Worm (Caenorhabditis elegans) whole organism, L4 larva: ENCODE data around the gene oac-24.

ENCODE experiments used
- D1046.2 ChIP-seq: fragments of 200-800 bp; sonication (Bioruptor generic); IDR thresholded peaks from 2 replicates; pipeline ENCODE4 v1.3.6; 2022; ENCODE audit warnings: missing genetic modification characterization, missing compliant biosample characterization
- F10B5.3 ChIP-seq: sonication (generic microtip); optimal IDR thresholded peaks from 2 replicates; lab custom pipeline; 2016; ENCODE audit warnings: mild to moderate bottlenecking, missing genetic modification characterization, missing compliant biosample characterization
- F37D6.2 ChIP-seq: sonication (generic microtip); optimal IDR thresholded peaks from 2 replicates; lab custom pipeline; 2016; ENCODE audit warnings: mild to moderate bottlenecking, missing genetic modification characterization, missing compliant biosample characterization
- Y105C5A.15 ChIP-seq: fragments of 200-800 bp; sonication (Bioruptor generic); IDR thresholded peaks from 2 replicates; pipeline ENCODE4 v1.3.6; 2022; ENCODE audit warnings: missing genetic modification characterization, missing compliant biosample characterization
- aha-1 ChIP-seq: fragments of 150-350 bp; peaks from one replicate; lab custom pipeline; 2014; ENCODE audit warnings: missing biosample characterization, missing genetic modification characterization
- arid-1 ChIP-seq: fragments of 200-800 bp; sonication (Bioruptor generic); conservative IDR thresholded peaks from 2 replicates; pipeline ENCODE4 v1.3.6; 2022; ENCODE audit warnings: missing genetic modification reagents, missing genetic modification characterization, missing compliant biosample characterization
- ceh-20 ChIP-seq: fragments of 200-800 bp; sonication (Bioruptor generic); IDR thresholded peaks from 2 replicates; pipeline ENCODE4 v1.3.6; 2022; ENCODE audit warnings: missing genetic modification reagents, missing genetic modification characterization, missing compliant biosample characterization
- ceh-32 ChIP-seq: sonication (generic microtip); optimal IDR thresholded peaks from 2 replicates; lab custom pipeline; 2016; ENCODE audit warnings: mild to moderate bottlenecking, missing genetic modification characterization, missing compliant biosample characterization; ENCODE audit not compliant: poor library complexity
- ces-1 ChIP-seq: fragments of 150-350 bp; sonication (generic microtip); optimal IDR thresholded peaks from 4 replicates; lab custom pipeline; 2014; ENCODE audit warnings: missing biosample characterization, missing genetic modification reagents, missing genetic modification characterization
- cey-2 ChIP-seq: sonication (generic microtip); optimal IDR thresholded peaks from 3 replicates; lab custom pipeline; 2017; ENCODE audit warnings: missing genetic modification characterization, mild to moderate bottlenecking, missing compliant biosample characterization, antibody characterized with exemption, borderline replicate concordance; ENCODE audit not compliant: insufficient read depth
- daf-16 ChIP-seq, 3 experiments: sonication (generic microtip); optimal IDR thresholded peaks; 2 replicates each; lab custom pipeline; 2016 to 2017; ENCODE audit warnings: missing genetic modification characterization in 3 of 3, missing genetic modification reagents in 3 of 3, mild to moderate bottlenecking in 2 of 3, missing compliant biosample characterization in 2 of 3, missing biosample characterization in 1 of 3, moderate library complexity in 1 of 3
- daf-19 ChIP-seq: fragments of 200-800 bp; sonication (Bioruptor generic); conservative IDR thresholded peaks from 2 replicates; pipeline ENCODE4 v1.3.6; 2022; ENCODE audit warnings: missing genetic modification characterization, missing compliant biosample characterization
- dpl-1 ChIP-seq: fragments of 150-350 bp; optimal IDR thresholded peaks from 2 replicates; lab custom pipeline; 2014; ENCODE audit warnings: missing biosample characterization, missing genetic modification reagents, missing genetic modification characterization
- duxl-1 ChIP-seq: sonication (generic microtip); optimal IDR thresholded peaks from 2 replicates; lab custom pipeline; 2016; ENCODE audit warnings: mild to moderate bottlenecking, missing genetic modification characterization, moderate library complexity, missing compliant biosample characterization; ENCODE audit not compliant: poor library complexity
- dve-1 ChIP-seq: sonication (generic microtip); optimal IDR thresholded peaks from 2 replicates; lab custom pipeline; 2017; ENCODE audit warnings: antibody characterized with exemption, mild to moderate bottlenecking, missing genetic modification characterization, missing compliant biosample characterization; ENCODE audit not compliant: insufficient read depth
- egl-27 ChIP-seq: sonication (generic microtip); optimal IDR thresholded peaks from 3 replicates; lab custom pipeline; 2017; ENCODE audit warnings: missing biosample characterization, missing genetic modification reagents, missing genetic modification characterization
- fkh-10 ChIP-seq: fragments of 150-350 bp; optimal IDR thresholded peaks from 2 replicates; lab custom pipeline; 2014; ENCODE audit warnings: missing biosample characterization, missing genetic modification reagents, missing genetic modification characterization
- gei-8 ChIP-seq: fragments of 200-800 bp; sonication (Bioruptor generic); optimal IDR thresholded peaks from 2 replicates; lab custom pipeline; 2018; ENCODE audit warnings: mild to moderate bottlenecking, missing genetic modification characterization, missing compliant biosample characterization
- hlh-11 ChIP-seq: fragments of 200-800 bp; sonication (Bioruptor generic); optimal IDR thresholded peaks from 2 replicates; lab custom pipeline; 2018; ENCODE audit warnings: mild to moderate bottlenecking, missing genetic modification characterization, missing compliant biosample characterization
- hmg-1.1 ChIP-seq: fragments of 200-800 bp; sonication (Bioruptor generic); IDR thresholded peaks from 2 replicates; pipeline ENCODE4 v1.3.6; 2022; ENCODE audit warnings: missing genetic modification reagents, missing genetic modification characterization, missing compliant biosample characterization
- lin-38 ChIP-seq: fragments of 200-800 bp; sonication (Bioruptor generic); IDR thresholded peaks from 2 replicates; pipeline ENCODE4 v1.3.6; 2022; ENCODE audit warnings: missing genetic modification reagents, missing genetic modification characterization, missing compliant biosample characterization
- lir-3 ChIP-seq: sonication (generic microtip); optimal IDR thresholded peaks from 2 replicates; lab custom pipeline; 2016; ENCODE audit warnings: mild to moderate bottlenecking, missing genetic modification characterization, missing compliant biosample characterization
- mdl-1 ChIP-seq, 2 experiments: fragments of 150-350 bp in 1 of 2; sonication (generic microtip) in 1 of 2; optimal IDR thresholded peaks; 2 replicates each; lab custom pipeline; 2014 to 2017; ENCODE audit warnings: missing biosample characterization in 2 of 2, missing genetic modification characterization in 2 of 2
- mep-1 ChIP-seq: fragments of 150-350 bp; sonication (generic microtip); optimal IDR thresholded peaks from 3 replicates; lab custom pipeline; 2014; ENCODE audit warnings: missing biosample characterization, missing genetic modification characterization
- mes-2 ChIP-seq: sonication (generic microtip); optimal IDR thresholded peaks from 2 replicates; lab custom pipeline; 2016; ENCODE audit warnings: missing genotype, mild to moderate bottlenecking, missing genetic modification characterization, missing compliant biosample characterization; ENCODE audit not compliant: poor library complexity, severe bottlenecking
- nhr-237 ChIP-seq: sonication (generic microtip); optimal IDR thresholded peaks from 2 replicates; lab custom pipeline; 2017; ENCODE audit warnings: missing biosample characterization, missing genetic modification characterization
- nhr-28 ChIP-seq: fragments of 150-350 bp; optimal IDR thresholded peaks from 2 replicates; lab custom pipeline; 2014; ENCODE audit warnings: missing biosample characterization, missing genetic modification characterization
- nhr-48 ChIP-seq: sonication (generic microtip); optimal IDR thresholded peaks from 2 replicates; lab custom pipeline; 2016; ENCODE audit warnings: mild to moderate bottlenecking, missing genetic modification characterization, missing compliant biosample characterization
- pha-4 ChIP-seq, 2 experiments: fragments of 150-350 bp in 1 of 2; fragments of 200-800 bp in 1 of 2; sonication (Bioruptor generic) in 1 of 2; IDR thresholded peaks in 1 of 2; optimal IDR thresholded peaks in 1 of 2; 2 replicates each; pipeline versions ENCODE4 v1.3.6 to Lab custom; 2014 to 2022; ENCODE audit warnings: missing genetic modification characterization in 2 of 2, missing genetic modification reagents in 2 of 2, missing biosample characterization in 1 of 2, missing compliant biosample characterization in 1 of 2
- pqm-1 ChIP-seq: sonication (generic microtip); optimal IDR thresholded peaks from 2 replicates; lab custom pipeline; 2017; ENCODE audit warnings: missing biosample characterization, missing genetic modification characterization
- sdz-12 ChIP-seq: fragments of 200-800 bp; sonication (Bioruptor generic); optimal IDR thresholded peaks from 2 replicates; lab custom pipeline; 2018; ENCODE audit warnings: mild to moderate bottlenecking, missing genetic modification characterization, missing compliant biosample characterization
- set-16 ChIP-seq: fragments of 200-800 bp; sonication (Bioruptor generic); IDR thresholded peaks from 2 replicates; pipeline ENCODE4 v1.3.6; 2022; ENCODE audit warnings: missing genetic modification reagents, missing genetic modification characterization, missing compliant biosample characterization
- spr-3 ChIP-seq: fragments of 200-800 bp; sonication (Bioruptor generic); optimal IDR thresholded peaks from 2 replicates; lab custom pipeline; 2018; ENCODE audit warnings: mild to moderate bottlenecking, missing genetic modification characterization, missing compliant biosample characterization
- unc-62 ChIP-seq, 3 experiments: fragments of 150-350 bp in 1 of 3; sonication (generic microtip); optimal IDR thresholded peaks in 2 of 3; peaks in 1 of 3; 1 replicate in 1 of 3; 2 replicates in 2 of 3; lab custom pipeline; 2014 to 2017; ENCODE audit warnings: missing biosample characterization in 3 of 3, missing genetic modification characterization in 3 of 3, missing genetic modification reagents in 3 of 3, missing genotype in 1 of 3
- zag-1 ChIP-seq: fragments of 150-350 bp; optimal IDR thresholded peaks from 2 replicates; lab custom pipeline; 2014; ENCODE audit warnings: missing biosample characterization, missing genetic modification characterization
- zfp-2 ChIP-seq: sonication (generic microtip); optimal IDR thresholded peaks from 2 replicates; lab custom pipeline; 2016; ENCODE audit warnings: mild to moderate bottlenecking, missing genetic modification characterization, missing compliant biosample characterization
- ztf-11 ChIP-seq: fragments of 150-350 bp; optimal IDR thresholded peaks from 2 replicates; lab custom pipeline; 2014; ENCODE audit warnings: missing biosample characterization, missing genetic modification characterization

The oac-24 gene

DNA sequence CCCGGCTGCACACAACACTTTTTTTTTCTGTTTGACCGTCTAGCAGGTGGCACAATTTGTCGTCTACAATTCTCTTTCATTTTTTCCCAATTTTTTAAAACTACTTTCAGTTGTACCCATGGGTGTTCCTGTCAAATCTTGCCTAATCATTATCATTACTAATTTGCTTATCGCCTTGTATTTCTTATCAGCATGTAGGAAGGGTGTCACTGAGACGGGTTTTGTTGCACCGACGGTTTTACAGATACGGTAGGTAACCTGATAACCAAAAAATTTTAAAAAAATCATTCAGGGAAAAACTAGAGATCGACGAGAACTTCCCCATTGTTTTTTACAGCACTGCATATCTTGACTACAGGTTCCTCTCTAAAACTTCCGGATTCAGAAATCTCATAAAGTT, 27.2 kb downstream of the oac-24 start, which contains the start of gene F39G3.2 (continued):
- TF ChIP-seq nhr-28 (tag; lab: Kevin White, UChicago) (peak; percentile 72), aha-1 (tag; lab: Kevin White, UChicago) (no peak), mep-1 (tag; lab: Kevin White, UChicago) (no peak), duxl-1 (no peak), spr-3 (GFP tag; lab: Kevin White, UChicago) (no peak), Y105C5A.15 (GFP tag; lab: Robert Waterston, UW) (no peak), pqm-1 (tag; lab: Kevin White, UChicago) (peak; percentile 89), F37D6.2 (tag; lab: Kevin White, UChicago) (no peak), nhr-48 (tag; lab: Kevin White, UChicago) (no peak)
- TF ChIP-seq, all 104 proteins: peak for 8

DNA sequence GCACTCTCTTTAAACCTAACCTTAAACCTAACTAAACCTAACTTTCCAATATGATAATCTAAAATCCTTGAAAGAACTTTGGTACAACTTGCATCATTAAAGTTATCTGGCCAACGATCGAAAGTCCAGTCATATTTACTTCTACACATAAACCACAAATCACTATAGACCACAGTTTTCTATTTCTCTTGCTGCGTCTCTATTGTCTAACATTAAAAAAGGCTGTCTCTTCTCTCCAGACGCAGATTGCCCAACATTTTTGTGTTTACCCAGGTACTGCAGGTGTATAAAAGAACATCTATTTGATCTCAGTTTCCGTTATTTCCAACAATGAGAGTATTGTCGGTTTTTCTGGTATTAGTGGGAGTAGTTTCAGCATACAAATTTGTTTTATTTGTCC, 31.6 kb downstream of the oac-24 start, which contains the start of gene ugt-61:
ugt-61 (plus strand) TSS at position 233 of the 400 bp plus-strand sequence.
- TF ChIP-seq unc-62 (GFP tag; optimal IDR thresholded peaks at IDR 0.05 in 1 of 2; lab: Kevin White, UChicago) (no peak), unc-62 (tag; optimal IDR thresholded peaks at IDR 0.05; lab: Kevin White, UChicago) (no peak), pha-4 (GFP tag; IDR thresholded peaks at IDR 0.05; lab: Robert Waterston, UW) (no peak), pha-4 (tag; optimal IDR thresholded peaks at IDR 0.05; lab: Kevin White, UChicago) (peak; percentile 44), sdz-12 (no peak), daf-16 (GFP tag; optimal IDR thresholded peaks at IDR 0.05; lab: Kevin White, UChicago) (no peak), daf-16 (tag; optimal IDR thresholded peaks at IDR 0.05; lab: Kevin White, UChicago) (peak; percentile 48), mes-2 (no peak), dve-1 (tag; lab: Kevin White, UChicago) (peak; percentile 29), dpl-1 (GFP tag; lab: Kevin White, UChicago) (no peak), D1046.2 (no peak), ztf-11 (tag; lab: Kevin White, UChicago) (no peak), mdl-1 (tag; optimal IDR thresholded peaks at IDR 0.05; lab: Kevin White, UChicago) (no peak), ceh-32 (tag; lab: Kevin White, UChicago) (no peak), hlh-11 (tag; lab: Kevin White, UChicago) (peak; percentile 17), pqm-1 (tag; lab: Kevin White, UChicago) (peak; percentile 49), set-16 (GFP tag; lab: Robert Waterston, UW) (no peak), arid-1 (GFP tag; lab: Robert Waterston, UW) (no peak), nhr-28 (tag; lab: Kevin White, UChicago) (peak; percentile 78), gei-8 (GFP tag; lab: Kevin White, UChicago) (no peak), zag-1 (no peak), ceh-20 (GFP tag; lab: Robert Waterston, UW) (no peak)

DNA sequence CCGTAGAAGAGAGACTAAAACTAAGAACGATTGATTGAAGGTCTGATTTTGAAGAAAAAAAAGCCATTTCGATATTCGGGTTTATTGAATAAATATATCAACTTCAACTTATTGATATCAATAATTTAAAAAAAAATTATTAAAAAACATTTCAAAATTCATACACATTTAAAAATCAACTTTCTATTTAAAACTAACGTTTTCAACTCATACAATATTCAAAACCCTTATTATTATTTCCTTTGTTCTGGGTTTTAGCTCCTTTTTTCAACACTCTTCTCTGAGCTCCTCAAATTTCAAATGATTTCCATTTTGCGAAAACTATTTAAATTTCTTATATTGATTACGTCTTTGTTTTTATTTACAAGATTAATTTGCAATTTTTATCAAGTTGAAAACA, 34.7 kb downstream of the oac-24 start, which contains the start of gene C18G1.7:
C18G1.7 (plus strand) TSS at position 301 of the 400 bp plus-strand sequence.
- TF ChIP-seq hmg-1.1 (GFP tag; lab: Robert Waterston, UW) (no peak), nhr-237 (tag; lab: Kevin White, UChicago) (no peak), daf-19 (GFP tag; lab: Robert Waterston, UW) (no peak), aha-1 (tag; lab: Kevin White, UChicago) (no peak), egl-27 (tag; lab: Kevin White, UChicago) (no peak), lir-3 (tag; lab: Kevin White, UChicago) (no peak), pha-4 (GFP tag; IDR thresholded peaks at IDR 0.05; lab: Robert Waterston, UW) (no peak), pha-4 (tag; optimal IDR thresholded peaks at IDR 0.05; lab: Kevin White, UChicago) (no peak), ceh-20 (GFP tag; lab: Robert Waterston, UW) (no peak), D1046.2 (no peak)
- TF ChIP-seq, all 104 proteins: peak for 0

DNA sequence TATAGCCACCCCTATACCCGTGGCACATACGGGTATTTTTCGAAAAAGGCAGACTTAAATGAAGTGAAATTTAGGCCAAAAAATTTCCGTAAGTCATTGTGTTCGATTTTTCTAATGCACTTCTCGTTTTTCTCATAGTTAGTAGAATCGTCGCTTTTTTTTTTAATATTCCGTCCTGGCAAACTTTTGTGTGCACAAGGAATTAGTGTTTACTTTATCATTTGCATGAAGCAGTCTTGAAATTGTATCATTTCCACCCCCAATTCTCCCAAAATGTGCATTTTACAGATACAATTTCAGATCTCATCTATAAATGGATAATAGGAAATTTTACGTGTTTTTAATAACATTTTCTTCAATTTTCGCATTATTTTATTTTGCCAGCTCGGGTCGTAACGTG, 39.7 kb downstream of the oac-24 start, which contains the start of gene C18G1.6:
C18G1.6 (plus strand) TSS at position 301 of the 400 bp plus-strand sequence.
- no peak for TF ChIP-seq zfp-2 (tag; lab: Kevin White, UChicago)
- no peak for TF ChIP-seq aha-1 (tag; lab: Kevin White, UChicago)
- no peak for TF ChIP-seq daf-16 (GFP tag; optimal IDR thresholded peaks at IDR 0.05; lab: Kevin White, UChicago)
- no peak for TF ChIP-seq daf-16 (tag; optimal IDR thresholded peaks at IDR 0.05; lab: Kevin White, UChicago)
- no peak for TF ChIP-seq cey-2
- no peak for TF ChIP-seq F10B5.3
- TF ChIP-seq lin-38 (GFP tag; lab: Robert Waterston, UW), result no peak
- no peak for TF ChIP-seq ces-1 (GFP tag; lab: Kevin White, UChicago)
- no peak for TF ChIP-seq fkh-10
